Worm (Caenorhabditis elegans) whole organism, early embryonic: ENCODE data around the gene adt-2.

Experiments
- B0310.2 ChIP-seq: sonication (generic microtip); optimal IDR thresholded peaks from 2 replicates; lab custom pipeline; 2016; ENCODE audit warnings: mild to moderate bottlenecking, missing genetic modification characterization, missing compliant biosample characterization
- F13C5.2 ChIP-seq: sonication (generic microtip); optimal IDR thresholded peaks from 2 replicates; lab custom pipeline; 2017; ENCODE audit warnings: mild to moderate bottlenecking, missing genetic modification characterization, inconsistent platforms, missing compliant biosample characterization
- aly-1 ChIP-seq: sonication (generic microtip); optimal IDR thresholded peaks from 2 replicates; lab custom pipeline; 2016; ENCODE audit warnings: missing genetic modification characterization, missing compliant biosample characterization
- ama-1 ChIP-seq: fragments of 150-350 bp; optimal IDR thresholded peaks from 2 replicates; lab custom pipeline; 2014
- ceh-13 ChIP-seq: fragments of 200-800 bp; sonication (Bioruptor generic); optimal IDR thresholded peaks from 2 replicates; lab custom pipeline; 2018; ENCODE audit warnings: mild to moderate bottlenecking, missing genetic modification characterization, missing compliant biosample characterization
- ceh-36 ChIP-seq: sonication (generic microtip); optimal IDR thresholded peaks from 2 replicates; lab custom pipeline; 2016; ENCODE audit warnings: missing genetic modification characterization, inconsistent platforms, missing compliant biosample characterization
- ets-7 ChIP-seq: sonication (generic microtip); optimal IDR thresholded peaks from 2 replicates; lab custom pipeline; 2016; ENCODE audit warnings: missing genotype, missing genetic modification characterization, missing compliant biosample characterization
- flt-1 ChIP-seq: fragments of 200-800 bp; sonication (Bioruptor generic); IDR thresholded peaks from 2 replicates; pipeline ENCODE4 v1.3.6; 2022; ENCODE audit warnings: missing genetic modification characterization, missing compliant biosample characterization
- hmbx-1 ChIP-seq: sonication (generic microtip); optimal IDR thresholded peaks from 2 replicates; lab custom pipeline; 2016; ENCODE audit warnings: mild to moderate bottlenecking, missing genetic modification characterization, missing compliant biosample characterization
- hmg-4 ChIP-seq: fragments of 200-800 bp; sonication (Bioruptor generic); optimal IDR thresholded peaks from 2 replicates; lab custom pipeline; 2018; ENCODE audit warnings: mild to moderate bottlenecking, missing genetic modification characterization, missing compliant biosample characterization
- hnd-1 ChIP-seq: sonication (generic microtip); optimal IDR thresholded peaks from 2 replicates; lab custom pipeline; 2016; ENCODE audit warnings: missing genetic modification characterization, missing compliant biosample characterization
- pes-1 ChIP-seq: fragments of 200-800 bp; sonication (Bioruptor generic); IDR thresholded peaks from 2 replicates; pipeline ENCODE4 v1.3.6; 2022; ENCODE audit warnings: missing genetic modification reagents, missing genetic modification characterization, missing compliant biosample characterization
- scrt-1 ChIP-seq: fragments of 200-800 bp; sonication (Bioruptor generic); IDR thresholded peaks from 2 replicates; pipeline ENCODE4 v1.3.6; 2022; ENCODE audit warnings: missing genetic modification characterization, missing compliant biosample characterization
- sea-1 ChIP-seq: fragments of 200-800 bp; sonication (Bioruptor generic); conservative IDR thresholded peaks from 2 replicates; pipeline ENCODE4 v1.3.6; 2022; ENCODE audit warnings: missing genetic modification characterization, missing compliant biosample characterization
- tbx-11 ChIP-seq: fragments of 200-800 bp; sonication (Bioruptor generic); IDR thresholded peaks from 2 replicates; pipeline ENCODE4 v1.3.6; 2022; ENCODE audit warnings: missing genetic modification characterization, missing compliant biosample characterization
- tbx-37 ChIP-seq: fragments of 200-800 bp; sonication (Bioruptor generic); conservative IDR thresholded peaks from 2 replicates; pipeline ENCODE4 v1.3.6; 2022; ENCODE audit warnings: missing genetic modification reagents, missing genetic modification characterization, missing compliant biosample characterization
- tra-4 ChIP-seq: sonication (generic microtip); optimal IDR thresholded peaks from 2 replicates; lab custom pipeline; 2017; ENCODE audit warnings: missing genetic modification characterization, missing compliant biosample characterization

Gene adt-2

ce11 chrX:7590756-7591155 lies 4.7 kb downstream of the adt-2 start:
- TF ChIP-seq sea-1 (GFP tag; lab: Robert Waterston, UW) (no peak), pes-1 (GFP tag; lab: Robert Waterston, UW) (no peak)

- TF ChIP-seq B0310.2 (tag; lab: Kevin White, UChicago), result no peak
- TF ChIP-seq tbx-11, result no peak
- TF ChIP-seq pes-1 (GFP tag; lab: Robert Waterston, UW), result no peak
- TF ChIP-seq aly-1 (tag; lab: Kevin White, UChicago), result no peak
- no peak for TF ChIP-seq sea-1 (GFP tag; lab: Robert Waterston, UW)
- no peak for TF ChIP-seq ceh-13 (GFP tag; lab: Kevin White, UChicago)
- no peak for TF ChIP-seq tbx-37 (GFP tag; lab: Robert Waterston, UW)
Measured at ce11 chrX:7593931-7594544, 8.0 kb downstream of the adt-2 start.

- no peak for TF ChIP-seq hmg-4 (GFP tag; lab: Kevin White, UChicago)
- no peak for TF ChIP-seq sea-1 (GFP tag; lab: Robert Waterston, UW)
- no peak for TF ChIP-seq scrt-1 (GFP tag; lab: Robert Waterston, UW)
- TF ChIP-seq pes-1 (GFP tag; lab: Robert Waterston, UW), result no peak
Measured at ce11 chrX:7596029-7596428, 10.0 kb downstream of the adt-2 start.

- TF ChIP-seq scrt-1 (GFP tag; lab: Robert Waterston, UW), result no peak
- TF ChIP-seq ceh-36 (tag; lab: Kevin White, UChicago), result no peak
- no peak for TF ChIP-seq pes-1 (GFP tag; lab: Robert Waterston, UW)
- TF ChIP-seq flt-1 (GFP tag; lab: Robert Waterston, UW), result no peak
- no peak for TF ChIP-seq tra-4 (tag; lab: Kevin White, UChicago)
- TF ChIP-seq tbx-11, result no peak
- no peak for TF ChIP-seq F13C5.2
- TF ChIP-seq tbx-37 (GFP tag; lab: Robert Waterston, UW), result no peak
- TF ChIP-seq ets-7, result no peak
- no peak for TF ChIP-seq hnd-1
- TF ChIP-seq aly-1 (tag; lab: Kevin White, UChicago), result no peak
- no peak for TF ChIP-seq hmg-4 (GFP tag; lab: Kevin White, UChicago)
- TF ChIP-seq hmbx-1 (tag; lab: Kevin White, UChicago), result no peak
Measured at ce11 chrX:7596627-7597026, 10.6 kb downstream of the adt-2 start, which contains the start of gene C44E12.1. Gene C44E12.1, plus strand, starts transcription at chrX:7596927.

ce11 chrX:7607982-7608381 lies 22.0 kb downstream of the adt-2 start, which contains the start of gene twk-17:
Gene twk-17, minus strand, starts transcription at chrX:7608082.
- TF ChIP-seq pes-1 (GFP tag; lab: Robert Waterston, UW), result no peak
- no peak for TF ChIP-seq ets-7
- no peak for TF ChIP-seq F13C5.2
- no peak for TF ChIP-seq hmbx-1 (tag; lab: Kevin White, UChicago)
- TF ChIP-seq scrt-1 (GFP tag; lab: Robert Waterston, UW), result no peak
- TF ChIP-seq hnd-1, result no peak
- no peak for TF ChIP-seq hmg-4 (GFP tag; lab: Kevin White, UChicago)
- no peak for TF ChIP-seq tbx-37 (GFP tag; lab: Robert Waterston, UW)
- no peak for TF ChIP-seq B0310.2 (tag; lab: Kevin White, UChicago)
- no peak for TF ChIP-seq sea-1 (GFP tag; lab: Robert Waterston, UW)

- TF ChIP-seq tra-4 (tag; lab: Kevin White, UChicago) (no peak), B0310.2 (tag; lab: Kevin White, UChicago) (no peak), tbx-11 (no peak), tbx-37 (GFP tag; lab: Robert Waterston, UW) (no peak), flt-1 (GFP tag; lab: Robert Waterston, UW) (no peak), hmg-4 (GFP tag; lab: Kevin White, UChicago) (no peak), ama-1 (no peak), hnd-1 (no peak), ets-7 (no peak), F13C5.2 (no peak), aly-1 (tag; lab: Kevin White, UChicago) (no peak), ceh-36 (tag; lab: Kevin White, UChicago) (no peak), scrt-1 (GFP tag; lab: Robert Waterston, UW) (no peak), ceh-13 (GFP tag; lab: Kevin White, UChicago) (no peak), hmbx-1 (tag; lab: Kevin White, UChicago) (no peak)
Measured at ce11 chrX:7614466-7614865, 28.5 kb downstream of the adt-2 start.

ce11 chrX:7627351-7627750 lies 41.3 kb downstream of the adt-2 start, which contains the start of gene nlp-61:
Gene nlp-61, plus strand, starts transcription at chrX:7627651.
- TF ChIP-seq sea-1 (GFP tag; lab: Robert Waterston, UW), result no peak
- TF ChIP-seq tra-4 (tag; lab: Kevin White, UChicago), result no peak
- TF ChIP-seq hmbx-1 (tag; lab: Kevin White, UChicago), result no peak
- no peak for TF ChIP-seq pes-1 (GFP tag; lab: Robert Waterston, UW)
- TF ChIP-seq ama-1, result no peak
- no peak for TF ChIP-seq aly-1 (tag; lab: Kevin White, UChicago)
- TF ChIP-seq F13C5.2, result no peak
- no peak for TF ChIP-seq ceh-13 (GFP tag; lab: Kevin White, UChicago)
- no peak for TF ChIP-seq ets-7
- no peak for TF ChIP-seq flt-1 (GFP tag; lab: Robert Waterston, UW)

- TF ChIP-seq hmbx-1 (tag; lab: Kevin White, UChicago) (no peak), ets-7 (no peak), ama-1 (no peak), flt-1 (GFP tag; lab: Robert Waterston, UW) (no peak), hmg-4 (GFP tag; lab: Kevin White, UChicago) (no peak), tbx-11 (no peak), scrt-1 (GFP tag; lab: Robert Waterston, UW) (no peak), tra-4 (tag; lab: Kevin White, UChicago) (no peak), ceh-13 (GFP tag; lab: Kevin White, UChicago) (no peak), tbx-37 (GFP tag; lab: Robert Waterston, UW) (no peak), hnd-1 (no peak), B0310.2 (tag; lab: Kevin White, UChicago) (no peak), F13C5.2 (no peak), pes-1 (GFP tag; lab: Robert Waterston, UW) (no peak), aly-1 (tag; lab: Kevin White, UChicago) (no peak), ceh-36 (tag; lab: Kevin White, UChicago) (no peak), sea-1 (GFP tag; lab: Robert Waterston, UW) (no peak)
Measured at ce11 chrX:7636037-7636436, 50.0 kb downstream of the adt-2 start.
